Worm (Caenorhabditis elegans): Measurements from ENCODE around the gene hlh-8.

DNA sequence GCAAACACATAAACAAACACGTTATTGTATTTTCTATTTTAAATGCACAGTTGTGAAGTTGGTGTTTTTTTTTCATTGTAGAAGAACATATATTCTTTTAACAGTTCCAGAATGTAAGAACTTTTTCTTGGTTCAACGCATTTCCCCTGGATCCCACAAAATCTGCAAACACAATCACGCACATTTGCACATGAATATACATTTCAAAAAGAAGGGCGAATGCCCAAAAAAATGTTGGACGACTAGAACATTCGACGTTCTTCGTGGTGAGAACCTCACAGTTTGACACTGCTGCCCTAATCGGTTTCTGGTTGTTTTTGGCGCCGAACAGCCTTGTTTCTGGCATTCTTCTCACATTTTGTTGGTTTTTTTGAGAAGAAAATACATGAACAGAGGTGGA, 6.7 kb upstream of the hlh-8 start:
- TF ChIP-seq ref-2 (tag; optimal IDR thresholded peaks at IDR 0.05) (no peak), pros-1 (tag; optimal IDR thresholded peaks at IDR 0.05) (no peak), pha-2 (tag; optimal IDR thresholded peaks at IDR 0.05) (no peak), fkh-10 (GFP tag; optimal IDR thresholded peaks at IDR 0.05) (no peak), pqm-1 (tag; optimal IDR thresholded peaks at IDR 0.05) (no peak), unc-86 (tag; optimal IDR thresholded peaks at IDR 0.05) (no peak), hlh-13 (GFP tag; optimal IDR thresholded peaks at IDR 0.05) (no peak), C08G9.2 (tag; optimal IDR thresholded peaks at IDR 0.05) (no peak), sox-4 (tag; optimal IDR thresholded peaks at IDR 0.05) (no peak)
